Worm (Caenorhabditis elegans) whole organism, mixed stage, embryonic: ENCODE measurements around the gene ZK377.15.

Experiments used
- M03D4.4 ChIP-seq: sonication (generic microtip); optimal IDR thresholded peaks from 2 replicates; lab custom pipeline; 2017; ENCODE audit warnings: mild to moderate bottlenecking, missing genetic modification characterization, missing compliant biosample characterization
- bed-3 ChIP-seq: fragments of 200-800 bp; sonication (Bioruptor generic); optimal IDR thresholded peaks from 3 replicates; lab custom pipeline; 2018; ENCODE audit warnings: mild to moderate bottlenecking, missing genetic modification characterization, moderate library complexity, missing compliant biosample characterization
- blmp-1 ChIP-seq: fragments of 150-350 bp; optimal IDR thresholded peaks from 2 replicates; lab custom pipeline; 2014; ENCODE audit warnings: missing biosample characterization, missing genetic modification characterization
- ceh-39 ChIP-seq: fragments of 150-350 bp; optimal IDR thresholded peaks from 2 replicates; lab custom pipeline; 2014; ENCODE audit warnings: missing biosample characterization, missing genetic modification characterization
- ceh-43 ChIP-seq: fragments of 200-800 bp; sonication (Bioruptor generic); optimal IDR thresholded peaks from 2 replicates; lab custom pipeline; 2018; ENCODE audit warnings: mild to moderate bottlenecking, missing genetic modification characterization, moderate library complexity, missing compliant biosample characterization
- ceh-83 ChIP-seq: fragments of 200-800 bp; sonication (Bioruptor generic); optimal IDR thresholded peaks from 2 replicates; lab custom pipeline; 2018; ENCODE audit warnings: mild to moderate bottlenecking, missing genetic modification characterization, missing compliant biosample characterization
- ces-1 ChIP-seq: fragments of 150-350 bp; optimal IDR thresholded peaks from 2 replicates; lab custom pipeline; 2014; ENCODE audit warnings: missing biosample characterization, missing genetic modification reagents, missing genetic modification characterization
- cnd-1 ChIP-seq: fragments of 200-800 bp; sonication (Bioruptor generic); optimal IDR thresholded peaks from 2 replicates; lab custom pipeline; 2018; ENCODE audit warnings: mild to moderate bottlenecking, missing genetic modification characterization, missing compliant biosample characterization
- drap-1 ChIP-seq: fragments of 200-800 bp; sonication (Bioruptor generic); optimal IDR thresholded peaks from 3 replicates; lab custom pipeline; 2018; ENCODE audit warnings: mild to moderate bottlenecking, missing genetic modification characterization, missing compliant biosample characterization
- elt-1 ChIP-seq: sonication (generic microtip); optimal IDR thresholded peaks from 2 replicates; lab custom pipeline; 2017; ENCODE audit warnings: missing genetic modification characterization, mild to moderate bottlenecking, missing compliant biosample characterization, antibody characterized with exemption, moderate library complexity, borderline replicate concordance; ENCODE audit not compliant: insufficient read depth
- elt-3 ChIP-seq: fragments of 150-350 bp; optimal IDR thresholded peaks from 2 replicates; lab custom pipeline; 2014; ENCODE audit warnings: missing biosample characterization, missing genetic modification characterization
- flh-1 ChIP-seq: fragments of 200-800 bp; sonication (Bioruptor generic); optimal IDR thresholded peaks from 2 replicates; lab custom pipeline; 2018; ENCODE audit warnings: mild to moderate bottlenecking, missing genetic modification characterization, moderate library complexity, missing compliant biosample characterization
- ham-2 ChIP-seq: fragments of 200-800 bp; sonication (Bioruptor generic); optimal IDR thresholded peaks from 2 replicates; lab custom pipeline; 2018; ENCODE audit warnings: mild to moderate bottlenecking, missing genetic modification characterization, missing compliant biosample characterization
- hlh-1 ChIP-seq: fragments of 150-350 bp; optimal IDR thresholded peaks from 2 replicates; lab custom pipeline; 2014; ENCODE audit warnings: missing biosample characterization, missing genetic modification reagents, missing genetic modification characterization
- lin-13 ChIP-seq: fragments of 150-350 bp; optimal IDR thresholded peaks from 2 replicates; lab custom pipeline; 2014; ENCODE audit warnings: missing biosample characterization, missing genetic modification characterization
- lin-32 ChIP-seq: fragments of 200-800 bp; sonication (Bioruptor generic); optimal IDR thresholded peaks from 2 replicates; lab custom pipeline; 2018; ENCODE audit warnings: mild to moderate bottlenecking, missing genetic modification characterization, missing compliant biosample characterization
- lsy-2 ChIP-seq: fragments of 150-350 bp; optimal IDR thresholded peaks from 2 replicates; lab custom pipeline; 2014; ENCODE audit warnings: missing biosample characterization, missing genetic modification characterization
- mab-5 ChIP-seq: fragments of 150-350 bp; optimal IDR thresholded peaks from 2 replicates; lab custom pipeline; 2014; ENCODE audit warnings: missing biosample characterization, missing genetic modification characterization
- mep-1 ChIP-seq: fragments of 150-350 bp; optimal IDR thresholded peaks from 2 replicates; lab custom pipeline; 2017; ENCODE audit warnings: missing biosample characterization, missing genetic modification reagents, missing genetic modification characterization, inconsistent platforms
- mls-2 ChIP-seq: sonication (generic microtip); optimal IDR thresholded peaks from 2 replicates; lab custom pipeline; 2016; ENCODE audit warnings: mild to moderate bottlenecking, missing genetic modification characterization, moderate library complexity, missing compliant biosample characterization
- nhr-12 ChIP-seq: fragments of 150-350 bp; optimal IDR thresholded peaks from 2 replicates; lab custom pipeline; 2014; ENCODE audit warnings: missing biosample characterization, missing genetic modification characterization
- nhr-2 ChIP-seq: fragments of 150-350 bp; optimal IDR thresholded peaks from 2 replicates; lab custom pipeline; 2014; ENCODE audit warnings: missing biosample characterization, missing genetic modification characterization
- nhr-237 ChIP-seq: fragments of 150-350 bp; optimal IDR thresholded peaks from 2 replicates; lab custom pipeline; 2014; ENCODE audit warnings: missing biosample characterization, missing genetic modification characterization
- nhr-28 ChIP-seq: fragments of 150-350 bp; optimal IDR thresholded peaks from 2 replicates; lab custom pipeline; 2014; ENCODE audit warnings: missing biosample characterization, missing genetic modification characterization
- nhr-76 ChIP-seq: sonication (generic microtip); optimal IDR thresholded peaks from 2 replicates; lab custom pipeline; 2017; ENCODE audit warnings: missing biosample characterization, missing genetic modification characterization
- pha-4 ChIP-seq: fragments of 150-350 bp; optimal IDR thresholded peaks from 2 replicates; lab custom pipeline; 2018; ENCODE audit warnings: missing biosample characterization, missing genetic modification reagents, missing genetic modification characterization
- sem-2 ChIP-seq: fragments of 200-800 bp; sonication (Bioruptor generic); optimal IDR thresholded peaks from 2 replicates; lab custom pipeline; 2018; ENCODE audit warnings: mild to moderate bottlenecking, missing genetic modification characterization, missing compliant biosample characterization
- snpc-4 ChIP-seq: fragments of 150-350 bp; optimal IDR thresholded peaks from 2 replicates; lab custom pipeline; 2014; ENCODE audit warnings: missing biosample characterization, missing genetic modification characterization
- sptf-1 ChIP-seq: sonication (generic microtip); optimal IDR thresholded peaks from 2 replicates; lab custom pipeline; 2017; ENCODE audit warnings: mild to moderate bottlenecking, missing genetic modification characterization, moderate library complexity, missing compliant biosample characterization
- tbx-8 ChIP-seq: fragments of 200-800 bp; sonication (Bioruptor generic); optimal IDR thresholded peaks from 2 replicates; lab custom pipeline; 2018; ENCODE audit warnings: mild to moderate bottlenecking, missing genetic modification characterization, moderate library complexity, missing compliant biosample characterization
- unc-120 ChIP-seq: sonication (generic microtip); optimal IDR thresholded peaks from 2 replicates; lab custom pipeline; 2017; ENCODE audit warnings: missing genetic modification characterization, missing compliant biosample characterization; ENCODE audit not compliant: poor library complexity, severe bottlenecking
- unc-39 ChIP-seq: fragments of 150-350 bp; optimal IDR thresholded peaks from 2 replicates; lab custom pipeline; 2014; ENCODE audit warnings: missing biosample characterization, missing genetic modification characterization
- unc-62 ChIP-seq: fragments of 150-350 bp; optimal IDR thresholded peaks from 2 replicates; lab custom pipeline; 2014; ENCODE audit warnings: missing biosample characterization, missing genetic modification reagents, missing genetic modification characterization
- zip-8 ChIP-seq: fragments of 150-350 bp; optimal IDR thresholded peaks from 2 replicates; lab custom pipeline; 2014; ENCODE audit warnings: missing biosample characterization, missing genetic modification characterization
- ztf-11 ChIP-seq: fragments of 150-350 bp; optimal IDR thresholded peaks from 2 replicates; lab custom pipeline; 2014; ENCODE audit warnings: missing biosample characterization, missing genetic modification characterization

ZK377.15 gene

ce11 chrX:3479950-3480349 lies 14.3 kb upstream of the ZK377.15 start, which contains the start of gene wrt-6:
TSS of gene wrt-6 (plus strand) at chrX:3480250.
- TF ChIP-seq pha-4 (tag; lab: Kevin White, UChicago) (no peak), nhr-2 (tag; lab: Kevin White, UChicago) (no peak), flh-1 (GFP tag; lab: Kevin White, UChicago) (no peak)

ce11 chrX:3473793-3474192 lies 8.1 kb upstream of the ZK377.15 start:
- TF ChIP-seq lin-13 (tag; lab: Kevin White, UChicago) = no peak
- no peak for TF ChIP-seq drap-1 (GFP tag; lab: Kevin White, UChicago)
- no peak for TF ChIP-seq pha-4 (tag; lab: Kevin White, UChicago)
- no peak for TF ChIP-seq nhr-76 (tag; lab: Kevin White, UChicago)
- no peak for TF ChIP-seq elt-3 (tag; lab: Kevin White, UChicago)
- no peak for TF ChIP-seq sptf-1 (tag; lab: Kevin White, UChicago)
- no peak for TF ChIP-seq zip-8 (tag; lab: Kevin White, UChicago)
- no peak for TF ChIP-seq unc-39 (tag; lab: Kevin White, UChicago)
- no peak for TF ChIP-seq lin-32 (GFP tag; lab: Kevin White, UChicago)
- no peak for TF ChIP-seq ceh-43 (GFP tag; lab: Kevin White, UChicago)
- no peak for TF ChIP-seq blmp-1 (tag; lab: Kevin White, UChicago)
- no peak for TF ChIP-seq mls-2 (tag; lab: Kevin White, UChicago)
- TF ChIP-seq nhr-2 (tag; lab: Kevin White, UChicago) = no peak
- no peak for TF ChIP-seq snpc-4 (tag; lab: Kevin White, UChicago)
- TF ChIP-seq elt-1 (tag; lab: Kevin White, UChicago) = no peak
- no peak for TF ChIP-seq unc-62 (GFP tag; lab: Kevin White, UChicago)
- TF ChIP-seq bed-3 (GFP tag; lab: Kevin White, UChicago) = no peak
- TF ChIP-seq lsy-2 (tag; lab: Kevin White, UChicago) = no peak
- TF ChIP-seq ham-2 (GFP tag; lab: Kevin White, UChicago) = no peak

- TF ChIP-seq sem-2 (GFP tag; lab: Kevin White, UChicago) = no peak
- no peak for TF ChIP-seq blmp-1 (tag; lab: Kevin White, UChicago)
- TF ChIP-seq mab-5 = no peak
- no peak for TF ChIP-seq snpc-4 (tag; lab: Kevin White, UChicago)
- no peak for TF ChIP-seq unc-62 (GFP tag; lab: Kevin White, UChicago)
- no peak for TF ChIP-seq ceh-39
- no peak for TF ChIP-seq nhr-76 (tag; lab: Kevin White, UChicago)
- TF ChIP-seq ham-2 (GFP tag; lab: Kevin White, UChicago) = peak; percentile 94
- peak; percentile 38 for TF ChIP-seq ztf-11
- peak; percentile 68 for TF ChIP-seq cnd-1 (tag; lab: Kevin White, UChicago)
- no peak for TF ChIP-seq nhr-28 (tag; lab: Kevin White, UChicago)
- TF ChIP-seq drap-1 (GFP tag; lab: Kevin White, UChicago) = peak; percentile 49
- peak; percentile 57 for TF ChIP-seq unc-120
- no peak for TF ChIP-seq nhr-12
- peak; percentile 2 for TF ChIP-seq M03D4.4
- no peak for TF ChIP-seq tbx-8
- no peak for TF ChIP-seq lin-32 (GFP tag; lab: Kevin White, UChicago)
- no peak for TF ChIP-seq bed-3 (GFP tag; lab: Kevin White, UChicago)
- TF ChIP-seq ceh-43 (GFP tag; lab: Kevin White, UChicago) = peak; percentile 21
- TF ChIP-seq elt-1 (tag; lab: Kevin White, UChicago) = peak; percentile 57
- TF ChIP-seq zip-8 (tag; lab: Kevin White, UChicago) = no peak
- TF ChIP-seq sptf-1 (tag; lab: Kevin White, UChicago) = peak; percentile 65
- TF ChIP-seq ceh-83 (GFP tag; lab: Kevin White, UChicago) = no peak
- TF ChIP-seq lsy-2 (tag; lab: Kevin White, UChicago) = peak; percentile 31
- TF ChIP-seq ces-1 = no peak
- no peak for TF ChIP-seq mls-2 (tag; lab: Kevin White, UChicago)
- TF ChIP-seq nhr-2 (tag; lab: Kevin White, UChicago) = peak; percentile 91
- TF ChIP-seq elt-3 (tag; lab: Kevin White, UChicago) = no peak
- TF ChIP-seq flh-1 (GFP tag; lab: Kevin White, UChicago) = no peak
- no peak for TF ChIP-seq nhr-237 (tag; lab: Kevin White, UChicago)
- peak; percentile 42 for TF ChIP-seq hlh-1
- no peak for TF ChIP-seq unc-39 (tag; lab: Kevin White, UChicago)
- peak; percentile 78 for TF ChIP-seq pha-4 (tag; lab: Kevin White, UChicago)
- TF ChIP-seq lin-13 (tag; lab: Kevin White, UChicago) = peak; percentile 44
- TF ChIP-seq mep-1 (tag; lab: Kevin White, UChicago) = peak; percentile 28
Observed at ce11 chrX:3472226-3472625, 6.5 kb upstream of the ZK377.15 start.
